Fruit fly (Drosophila melanogaster) whole organism, adult: Measurements from ENCODE around the gene CG15399.

Experiments used
- CG11617 ChIP-seq: fragments of 200-800 bp; sonication (Bioruptor generic); optimal IDR thresholded peaks from 2 replicates; lab custom pipeline; 2017; ENCODE audit warnings: mild to moderate bottlenecking, missing biosample characterization, missing genetic modification reagents, missing genetic modification characterization
- CG12768 ChIP-seq: fragments of 200-800 bp; sonication (Bioruptor generic); optimal IDR thresholded peaks from 2 replicates; lab custom pipeline; 2017; ENCODE audit warnings: missing biosample characterization, missing genetic modification characterization, mild to moderate bottlenecking, moderate library complexity, missing genetic modification reagents
- CG14711 ChIP-seq: fragments of 200-800 bp; sonication (Bioruptor generic); optimal IDR thresholded peaks from 2 replicates; lab custom pipeline; 2018; ENCODE audit warnings: missing biosample characterization, mild to moderate bottlenecking, missing genetic modification characterization, moderate library complexity
- CG1620 ChIP-seq: fragments of 200-800 bp; sonication (Bioruptor generic); optimal IDR thresholded peaks from 2 replicates; lab custom pipeline; 2016; ENCODE audit warnings: missing biosample characterization, missing genetic modification characterization
- CG33017 ChIP-seq: fragments of 200-800 bp; sonication (Bioruptor generic); optimal IDR thresholded peaks from 2 replicates; lab custom pipeline; 2018; ENCODE audit warnings: missing biosample characterization, mild to moderate bottlenecking, missing genetic modification characterization, moderate library complexity
- CG5204 ChIP-seq: fragments of 200-800 bp; sonication (Bioruptor generic); optimal IDR thresholded peaks from 2 replicates; lab custom pipeline; 2016; ENCODE audit warnings: missing biosample characterization, missing genetic modification characterization
- CG7045 ChIP-seq: fragments of 200-800 bp; sonication (Bioruptor generic); optimal IDR thresholded peaks from 2 replicates; lab custom pipeline; 2017; ENCODE audit warnings: missing biosample characterization, mild to moderate bottlenecking, missing genetic modification characterization
- CG7101 ChIP-seq: fragments of 200-800 bp; sonication (Bioruptor generic); optimal IDR thresholded peaks from 2 replicates; lab custom pipeline; 2018; ENCODE audit warnings: missing biosample characterization, mild to moderate bottlenecking, missing genetic modification characterization, moderate library complexity
- Clk ChIP-seq: fragments of 200-800 bp; sonication (Bioruptor generic); optimal IDR thresholded peaks from 2 replicates; lab custom pipeline; 2017; ENCODE audit warnings: missing biosample characterization, missing genetic modification characterization
- Crg-1 ChIP-seq: fragments of 200-800 bp; sonication (Bioruptor generic); optimal IDR thresholded peaks from 2 replicates; lab custom pipeline; 2016; ENCODE audit warnings: missing biosample characterization, missing genetic modification characterization
- Hr96 ChIP-seq: fragments of 200-800 bp; sonication (Bioruptor generic); optimal IDR thresholded peaks from 2 replicates; lab custom pipeline; 2016; ENCODE audit warnings: missing biosample characterization, missing genetic modification characterization
- Mnt ChIP-seq: fragments of 200-800 bp; sonication (Bioruptor generic); optimal IDR thresholded peaks from 2 replicates; lab custom pipeline; 2016; ENCODE audit warnings: missing biosample characterization, mild to moderate bottlenecking, missing genetic modification characterization
- bab1 ChIP-seq: fragments of 200-800 bp; sonication (Bioruptor generic); optimal IDR thresholded peaks from 3 replicates; lab custom pipeline; 2019; ENCODE audit warnings: missing biosample characterization, mild to moderate bottlenecking, missing genetic modification characterization, moderate library complexity
- cic ChIP-seq: fragments of 200-800 bp; sonication (Bioruptor generic); optimal IDR thresholded peaks from 2 replicates; lab custom pipeline; 2017; ENCODE audit warnings: missing biosample characterization, mild to moderate bottlenecking, missing genetic modification characterization, moderate library complexity
- cnc ChIP-seq, 2 experiments: fragments of >200 bp; optimal IDR thresholded peaks; 2 replicates each; lab custom pipeline; 2017
- kay ChIP-seq: fragments of 200-800 bp; sonication (Bioruptor generic); peaks from one replicate; lab custom pipeline; 2016; ENCODE audit warnings: missing biosample characterization, missing genetic modification characterization, borderline replicate concordance
- ovo ChIP-seq: fragments of 200-800 bp; sonication (Bioruptor generic); optimal IDR thresholded peaks from 2 replicates; lab custom pipeline; 2016; ENCODE audit warnings: missing biosample characterization, missing genetic modification characterization
- pad ChIP-seq: fragments of 200-800 bp; sonication (Bioruptor generic); optimal IDR thresholded peaks from 3 replicates; lab custom pipeline; 2017; ENCODE audit warnings: missing biosample characterization, missing genetic modification characterization, mild to moderate bottlenecking, moderate library complexity, missing genetic modification reagents
- tj ChIP-seq: fragments of 200-800 bp; sonication (Bioruptor generic); optimal IDR thresholded peaks from 3 replicates; lab custom pipeline; 2017; ENCODE audit warnings: missing biosample characterization, mild to moderate bottlenecking, missing genetic modification characterization, moderate library complexity
- toe ChIP-seq: fragments of 200-800 bp; sonication (Bioruptor generic); optimal IDR thresholded peaks from 2 replicates; lab custom pipeline; 2016; ENCODE audit warnings: missing biosample characterization, missing genetic modification characterization

Gene CG15399

DNA sequence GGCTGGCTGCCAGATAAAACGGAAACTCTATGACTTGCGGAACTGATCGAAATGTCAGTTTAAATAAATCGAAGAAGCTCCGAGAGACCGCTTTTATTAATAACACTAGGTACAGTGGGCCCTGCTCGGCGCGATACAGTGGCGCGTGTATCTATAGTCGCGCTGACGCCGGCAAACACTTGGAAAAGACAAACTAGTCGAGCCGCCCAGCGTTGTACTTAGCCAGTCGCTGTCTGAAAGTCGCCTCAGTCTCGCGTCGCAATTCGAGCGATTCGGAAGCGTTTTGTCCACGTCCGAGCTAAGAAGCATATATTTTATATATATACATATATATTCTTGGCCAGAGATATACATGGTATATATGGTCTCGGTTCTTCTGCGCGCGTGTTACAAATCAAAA, 41.7 kb downstream of the CG15399 start:
- TF ChIP-seq bab1 (GFP tag; lab: Kevin White, UChicago): peak; percentile 26
- TF ChIP-seq CG7045: peak; percentile 44
- TF ChIP-seq Clk (GFP tag; lab: Kevin White, UChicago): no peak
- peak; percentile 14 for TF ChIP-seq CG11617 (GFP tag; lab: Kevin White, UChicago)
- peak; percentile 50 for TF ChIP-seq cic (GFP tag; lab: Kevin White, UChicago)
- no peak for TF ChIP-seq cnc (optimal IDR thresholded peaks at IDR 0.05; lab: Kevin White, UChicago)
- no peak for TF ChIP-seq CG1620 (GFP tag; lab: Kevin White, UChicago)
- TF ChIP-seq ovo (GFP tag; lab: Kevin White, UChicago): no peak
- peak; percentile 75 for TF ChIP-seq tj (GFP tag; lab: Kevin White, UChicago)
- peak; percentile 59 for TF ChIP-seq CG12768
- TF ChIP-seq Mnt (GFP tag; lab: Kevin White, UChicago): peak; percentile 63
- peak; percentile 42 for TF ChIP-seq CG7101 (tag; lab: Kevin White, UChicago)
- TF ChIP-seq Crg-1 (GFP tag; lab: Kevin White, UChicago): peak; percentile 5
- TF ChIP-seq CG33017 (tag; lab: Kevin White, UChicago): peak; percentile 72
- peak; percentile 9 for TF ChIP-seq Hr96
- peak; percentile 54 for TF ChIP-seq CG14711 (tag; lab: Kevin White, UChicago)
- peak; percentile 9 for TF ChIP-seq kay (GFP tag; lab: Kevin White, UChicago)
- TF ChIP-seq CG5204: no peak
- peak; percentile 12 for TF ChIP-seq pad (GFP tag; lab: Kevin White, UChicago)
- TF ChIP-seq toe: no peak

DNA sequence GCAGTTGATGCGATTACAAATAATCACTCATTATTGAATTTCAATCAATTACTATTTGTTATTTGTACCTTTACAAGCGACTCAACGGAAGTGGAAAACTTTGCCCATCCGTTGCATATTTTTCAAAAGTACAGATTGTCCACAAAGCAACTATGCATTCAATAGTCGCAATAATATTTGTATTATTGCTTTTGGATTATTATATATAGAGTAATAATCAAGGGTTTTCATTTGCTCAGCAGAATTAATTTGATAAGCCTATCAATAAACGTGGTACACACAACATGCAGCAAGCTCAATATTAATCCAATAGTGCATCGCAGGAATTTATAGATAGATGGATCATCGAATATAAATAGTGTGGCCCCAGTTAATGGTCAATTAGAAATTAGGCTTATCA, 43.0 kb downstream of the CG15399 start:
- no peak for TF ChIP-seq Crg-1 (GFP tag; lab: Kevin White, UChicago)
- peak; percentile 62 for TF ChIP-seq tj (GFP tag; lab: Kevin White, UChicago)
- TF ChIP-seq CG14711 (tag; lab: Kevin White, UChicago): peak; percentile 7
- TF ChIP-seq kay (GFP tag; lab: Kevin White, UChicago): peak; percentile 66
- TF ChIP-seq cic (GFP tag; lab: Kevin White, UChicago): peak; percentile 80

DNA sequence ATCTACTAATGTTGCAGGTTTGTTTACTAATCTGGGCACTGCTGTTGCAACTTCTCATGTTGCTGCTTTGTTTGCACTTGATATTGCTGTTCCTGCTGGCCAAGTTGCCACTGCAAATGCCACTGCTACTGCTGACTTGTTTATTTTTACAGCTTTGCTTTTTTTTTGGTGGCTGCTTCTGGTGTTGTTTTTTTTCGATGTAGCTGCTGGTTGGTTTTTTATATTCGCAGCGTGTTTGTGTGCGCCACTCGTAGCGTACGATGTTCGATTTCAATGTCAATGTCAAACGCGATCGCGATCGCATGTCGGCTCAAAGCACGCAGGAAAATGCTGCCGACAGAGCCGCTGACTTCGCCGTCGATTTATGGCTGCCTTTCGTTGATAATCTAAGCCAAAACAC, 43.8 kb downstream of the CG15399 start:
- TF ChIP-seq cnc (optimal IDR thresholded peaks at IDR 0.05; lab: Kevin White, UChicago) (no peak), CG33017 (tag; lab: Kevin White, UChicago) (no peak), ovo (GFP tag; lab: Kevin White, UChicago) (no peak), CG7045 (no peak), Mnt (GFP tag; lab: Kevin White, UChicago) (no peak), kay (GFP tag; lab: Kevin White, UChicago) (no peak), CG14711 (tag; lab: Kevin White, UChicago) (no peak), Hr96 (no peak)

DNA sequence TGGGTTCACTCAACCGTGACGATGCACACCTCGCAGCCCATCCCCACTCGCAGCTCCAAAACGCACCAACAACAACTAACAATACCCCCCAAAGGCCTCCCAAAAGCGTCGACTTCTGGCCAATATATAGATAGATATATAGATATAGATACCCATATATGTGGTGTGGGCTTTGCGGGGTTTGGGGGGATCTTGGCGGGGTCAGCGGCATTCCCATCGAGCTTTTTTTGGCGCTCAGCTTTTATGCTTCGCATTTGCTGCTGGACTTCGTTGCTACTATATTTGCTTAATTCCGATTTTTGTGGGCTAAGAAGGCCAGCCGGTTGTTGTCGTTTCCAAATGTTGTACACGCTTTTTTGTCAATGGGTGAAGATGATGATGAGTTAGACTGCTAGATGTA, 44.2 kb downstream of the CG15399 start:
- TF ChIP-seq toe: no peak
- TF ChIP-seq CG7101 (tag; lab: Kevin White, UChicago): no peak

DNA sequence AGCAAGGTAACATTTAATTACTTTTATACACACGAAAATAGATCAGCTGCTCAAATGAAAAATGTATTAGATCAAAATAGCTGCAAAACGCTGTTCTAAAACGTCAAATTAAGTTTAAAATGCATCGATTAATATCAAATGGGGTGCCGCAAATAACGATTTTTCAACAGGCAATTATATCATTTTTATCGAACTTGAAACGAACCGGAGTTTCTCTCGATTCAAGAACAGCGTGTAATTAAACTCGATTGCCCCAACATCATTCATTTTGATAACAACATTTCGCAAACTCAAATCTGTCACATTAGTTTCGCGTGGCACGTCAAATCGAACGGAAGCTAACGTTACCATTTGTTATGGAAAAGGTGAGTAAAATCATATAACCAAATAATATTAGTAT, 46.2 kb downstream of the CG15399 start, which contains the start of gene CG31689:
TSS of gene CG31689 (plus strand) at position 301 of the 400 bp plus-strand sequence.
- no peak for TF ChIP-seq CG12768
- TF ChIP-seq Mnt (GFP tag; lab: Kevin White, UChicago): no peak
- no peak for TF ChIP-seq cnc (optimal IDR thresholded peaks at IDR 0.05; lab: Kevin White, UChicago)
- TF ChIP-seq pad (GFP tag; lab: Kevin White, UChicago): no peak
- TF ChIP-seq kay (GFP tag; lab: Kevin White, UChicago): no peak
- no peak for TF ChIP-seq Crg-1 (GFP tag; lab: Kevin White, UChicago)
- no peak for TF ChIP-seq bab1 (GFP tag; lab: Kevin White, UChicago)
- no peak for TF ChIP-seq cic (GFP tag; lab: Kevin White, UChicago)
- TF ChIP-seq CG7101 (tag; lab: Kevin White, UChicago): no peak

DNA sequence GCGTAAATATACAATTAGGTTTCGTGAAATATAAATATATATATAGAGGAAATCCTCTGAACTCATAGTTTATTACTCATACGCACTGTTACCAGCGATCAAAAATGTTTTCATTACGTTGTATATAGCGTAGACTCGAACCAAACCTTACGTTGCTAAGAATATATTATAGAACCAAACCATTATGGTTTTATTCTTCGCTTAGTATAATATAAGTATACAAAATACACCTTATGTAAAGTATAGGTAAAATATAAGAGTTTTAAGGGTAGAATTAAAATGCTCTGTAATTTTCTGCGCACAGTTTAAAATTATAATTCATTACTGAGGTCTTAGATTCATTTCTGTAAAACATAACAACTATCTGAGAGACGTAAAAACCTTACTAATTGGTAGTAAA, 47.1 kb downstream of the CG15399 start:
- TF ChIP-seq cnc (optimal IDR thresholded peaks at IDR 0.05; lab: Kevin White, UChicago) (no peak), CG33017 (tag; lab: Kevin White, UChicago) (no peak), toe (no peak), Clk (GFP tag; lab: Kevin White, UChicago) (no peak), CG1620 (GFP tag; lab: Kevin White, UChicago) (no peak), ovo (GFP tag; lab: Kevin White, UChicago) (no peak), Hr96 (no peak), Crg-1 (GFP tag; lab: Kevin White, UChicago) (no peak), CG14711 (tag; lab: Kevin White, UChicago) (no peak), cic (GFP tag; lab: Kevin White, UChicago) (no peak), kay (GFP tag; lab: Kevin White, UChicago) (no peak), bab1 (GFP tag; lab: Kevin White, UChicago) (no peak)

DNA sequence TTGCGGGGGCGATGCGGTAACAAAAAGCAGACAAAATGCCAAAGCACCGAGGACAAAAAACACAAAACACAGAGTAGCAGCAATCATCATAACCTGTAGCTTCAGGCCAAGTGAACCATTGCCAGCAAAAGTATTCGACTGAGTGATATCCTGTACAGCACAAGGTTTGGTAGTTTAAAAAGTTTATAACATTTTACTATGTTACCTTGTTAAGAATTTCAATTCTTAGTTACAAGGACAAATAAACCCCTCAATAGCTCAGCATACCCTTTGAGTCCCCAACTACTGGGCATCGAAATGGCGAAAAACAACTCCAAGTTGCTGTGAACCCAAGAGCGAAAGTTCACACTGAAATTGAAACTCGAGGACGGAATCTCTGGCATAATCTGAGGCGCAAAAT, 48.5 kb downstream of the CG15399 start:
- no peak for TF ChIP-seq CG5204
